Fruit fly (Drosophila melanogaster) whole organism, prepupa: ENCODE measurements around the gene CG32532.

ENCODE experiments used
- Blimp-1 ChIP-seq: fragments of 200-800 bp; sonication (Bioruptor generic); optimal IDR thresholded peaks from 3 replicates; lab custom pipeline; 2017; ENCODE audit warnings: missing biosample characterization, missing genetic modification characterization, mild to moderate bottlenecking, moderate library complexity, missing genetic modification reagents
- CG10669 ChIP-seq: fragments of 200-800 bp; sonication (Bioruptor generic); optimal IDR thresholded peaks from 3 replicates; lab custom pipeline; 2018; ENCODE audit warnings: missing biosample characterization, mild to moderate bottlenecking, missing genetic modification characterization, moderate library complexity
- CG11762 ChIP-seq: fragments of 200-800 bp; sonication (Bioruptor generic); optimal IDR thresholded peaks from 3 replicates; lab custom pipeline; 2016; ENCODE audit warnings: missing biosample characterization, missing genetic modification characterization; ENCODE audit not compliant: insufficient read depth
- CG1621 ChIP-seq: fragments of 200-800 bp; sonication (Bioruptor generic); optimal IDR thresholded peaks from 3 replicates; lab custom pipeline; 2018; ENCODE audit warnings: missing biosample characterization, mild to moderate bottlenecking, missing genetic modification characterization
- CG3032 ChIP-seq: fragments of 200-800 bp; optimal IDR thresholded peaks from 2 replicates; lab custom pipeline; 2019; ENCODE audit warnings: missing biosample characterization, mild to moderate bottlenecking, missing genetic modification characterization, moderate library complexity
- CG32006 ChIP-seq: fragments of 200-800 bp; sonication (Bioruptor generic); optimal IDR thresholded peaks from 3 replicates; lab custom pipeline; 2017; ENCODE audit warnings: missing biosample characterization, mild to moderate bottlenecking, missing genetic modification characterization
- CG6792 ChIP-seq: fragments of 200-800 bp; sonication (Bioruptor generic); optimal IDR thresholded peaks from 3 replicates; lab custom pipeline; 2016; ENCODE audit warnings: missing biosample characterization, missing genetic modification characterization
- CG6854 ChIP-seq: fragments of 200-800 bp; sonication (Bioruptor generic); optimal IDR thresholded peaks from 2 replicates; lab custom pipeline; 2017; ENCODE audit warnings: missing biosample characterization, mild to moderate bottlenecking, missing genetic modification characterization
- CG8119 ChIP-seq: fragments of 200-800 bp; sonication (Bioruptor generic); IDR thresholded peaks from 3 replicates; pipeline ENCODE4 v1.3.6; 2022; ENCODE audit warnings: missing biosample characterization, missing genetic modification characterization
- Eip78C ChIP-seq: fragments of 200-800 bp; sonication (Bioruptor generic); peaks from one replicate; lab custom pipeline; 2016; ENCODE audit warnings: missing biosample characterization, missing genetic modification characterization
- Eip93F ChIP-seq: fragments of 200-800 bp; sonication (Bioruptor generic); optimal IDR thresholded peaks from 2 replicates; lab custom pipeline; 2016; ENCODE audit warnings: missing biosample characterization, mild to moderate bottlenecking, missing genetic modification characterization
- Ets21C ChIP-seq: fragments of 200-800 bp; sonication (Bioruptor generic); optimal IDR thresholded peaks from 3 replicates; lab custom pipeline; 2016; ENCODE audit warnings: missing biosample characterization, missing genetic modification characterization
- Ets96B ChIP-seq: fragments of 200-800 bp; optimal IDR thresholded peaks from 2 replicates; lab custom pipeline; 2019; ENCODE audit warnings: missing biosample characterization, mild to moderate bottlenecking, missing genetic modification characterization, moderate library complexity
- Gug ChIP-seq: fragments of 200-800 bp; sonication (Bioruptor generic); IDR thresholded peaks from 2 replicates; pipeline ENCODE4 v1.3.6; 2022; ENCODE audit warnings: missing biosample characterization, missing genetic modification characterization
- Hr38 ChIP-seq: sonication (Bioruptor generic); optimal IDR thresholded peaks from 2 replicates; lab custom pipeline; 2016; ENCODE audit warnings: missing biosample characterization, missing genetic modification characterization
- Hr39 ChIP-seq: fragments of 200-800 bp; sonication (Bioruptor generic); optimal IDR thresholded peaks from 2 replicates; lab custom pipeline; 2016; ENCODE audit warnings: missing biosample characterization, missing genetic modification characterization
- Hr4 ChIP-seq: fragments of 200-800 bp; sonication (Bioruptor generic); optimal IDR thresholded peaks from 3 replicates; lab custom pipeline; 2016; ENCODE audit warnings: missing biosample characterization, missing genetic modification characterization
- OdsH ChIP-seq: fragments of 200-800 bp; sonication (Bioruptor generic); optimal IDR thresholded peaks from 3 replicates; lab custom pipeline; 2016; ENCODE audit warnings: missing biosample characterization, missing genetic modification characterization
- Sox14 ChIP-seq: fragments of 200-800 bp; sonication (Bioruptor generic); optimal IDR thresholded peaks from 3 replicates; lab custom pipeline; 2016; ENCODE audit warnings: missing biosample characterization, missing genetic modification characterization
- Sox15 ChIP-seq: fragments of 200-800 bp; sonication (Bioruptor generic); optimal IDR thresholded peaks from 3 replicates; lab custom pipeline; 2016; ENCODE audit warnings: missing biosample characterization, missing genetic modification characterization
- achi ChIP-seq: fragments of 200-800 bp; sonication (Bioruptor generic); optimal IDR thresholded peaks from 3 replicates; lab custom pipeline; 2016; ENCODE audit warnings: missing biosample characterization, missing genetic modification characterization
- acj6 ChIP-seq: fragments of 200-800 bp; sonication (Bioruptor generic); optimal IDR thresholded peaks from 3 replicates; lab custom pipeline; 2016; ENCODE audit warnings: missing biosample characterization, missing genetic modification characterization
- cyc ChIP-seq: fragments of 200-800 bp; sonication (Bioruptor generic); optimal IDR thresholded peaks from 3 replicates; lab custom pipeline; 2016; ENCODE audit warnings: missing biosample characterization, missing genetic modification characterization
- esn ChIP-seq: fragments of 200-800 bp; sonication (Bioruptor generic); optimal IDR thresholded peaks from 2 replicates; lab custom pipeline; 2016; ENCODE audit warnings: missing biosample characterization, mild to moderate bottlenecking, missing genetic modification characterization, moderate library complexity
- fkh ChIP-seq: fragments of 200-800 bp; sonication (Bioruptor generic); optimal IDR thresholded peaks from 3 replicates; lab custom pipeline; 2017; ENCODE audit warnings: missing biosample characterization, mild to moderate bottlenecking, missing genetic modification characterization, moderate library complexity
- net ChIP-seq: fragments of 200-800 bp; sonication (Bioruptor generic); optimal IDR thresholded peaks from 3 replicates; lab custom pipeline; 2016; ENCODE audit warnings: missing biosample characterization, missing genetic modification characterization
- ss ChIP-seq, 2 experiments: fragments of 200-800 bp; sonication (Bioruptor generic); optimal IDR thresholded peaks; 2 replicates in 1 of 2; 3 replicates in 1 of 2; lab custom pipeline; 2017 to 2018; ENCODE audit warnings: mild to moderate bottlenecking in 2 of 2, missing biosample characterization in 2 of 2, missing genetic modification characterization in 2 of 2, moderate library complexity in 1 of 2
- svp ChIP-seq: fragments of 200-800 bp; sonication (Bioruptor generic); peaks from one replicate; lab custom pipeline; 2016; ENCODE audit warnings: missing biosample characterization, missing genetic modification characterization

Gene CG32532

dm6 chrX:19582732-19583131 is 35.5 kb upstream of the CG32532 start:
- no peak for TF ChIP-seq achi (GFP tag; lab: Kevin White, UChicago)
- no peak for TF ChIP-seq esn (GFP tag; lab: Kevin White, UChicago)
- TF ChIP-seq cyc (GFP tag; lab: Kevin White, UChicago): no peak
- no peak for TF ChIP-seq Ets96B (tag; lab: Kevin White, UChicago)
- no peak for TF ChIP-seq CG6792 (GFP tag; lab: Kevin White, UChicago)
- TF ChIP-seq Hr39 (GFP tag; lab: Kevin White, UChicago): no peak
- no peak for TF ChIP-seq CG1621 (tag; lab: Kevin White, UChicago)
- TF ChIP-seq Sox15 (GFP tag; lab: Kevin White, UChicago): no peak
- TF ChIP-seq Ets21C: no peak
- no peak for TF ChIP-seq acj6 (GFP tag; lab: Kevin White, UChicago)
- TF ChIP-seq Blimp-1 (GFP tag; lab: Kevin White, UChicago): no peak
- TF ChIP-seq Sox14 (GFP tag; lab: Kevin White, UChicago): no peak
- no peak for TF ChIP-seq CG6854 (GFP tag; lab: Kevin White, UChicago)
- TF ChIP-seq CG8119 (GFP tag; lab: Robert Waterston, UW): no peak
- TF ChIP-seq OdsH: no peak
- TF ChIP-seq svp (GFP tag; lab: Kevin White, UChicago): no peak
- TF ChIP-seq CG11762 (GFP tag; lab: Kevin White, UChicago): no peak

- peak; percentile 4 for TF ChIP-seq net (GFP tag; lab: Kevin White, UChicago)
- peak; percentile 23 for TF ChIP-seq CG32006
- TF ChIP-seq Eip93F: no peak
- TF ChIP-seq CG3032 (tag; lab: Kevin White, UChicago): no peak
- TF ChIP-seq fkh: no peak
- TF ChIP-seq, all 60 proteins: peak for 2
Observed at dm6 chrX:19581881-19582280, 34.6 kb upstream of the CG32532 start, which contains the start of gene CG14218. CG14218 (minus strand) TSS chrX:19581981.

- TF ChIP-seq Hr39 (GFP tag; lab: Kevin White, UChicago) (peak; percentile 1), Eip78C (GFP tag; lab: Kevin White, UChicago) (peak; percentile 65), Gug (GFP tag; lab: Robert Waterston, UW) (no peak), Hr38 (GFP tag; lab: Kevin White, UChicago) (no peak), CG1621 (tag; lab: Kevin White, UChicago) (peak; percentile 32)
- TF ChIP-seq, all 60 proteins: peak for 3
Observed at dm6 chrX:19579648-19580301, 32.5 kb upstream of the CG32532 start, which contains the start of gene Tao. Tao (minus strand) TSS chrX:19579800.

dm6 chrX:19578908-19579647 is 31.8 kb upstream of the CG32532 start:
- peak; percentile 77 for TF ChIP-seq Eip78C (GFP tag; lab: Kevin White, UChicago)
- no peak for TF ChIP-seq CG10669 (GFP tag; lab: Kevin White, UChicago)
- TF ChIP-seq ss (GFP tag; optimal IDR thresholded peaks at IDR 0.05; lab: Kevin White, UChicago): peak in 1 of 2 experiments; percentile 29

dm6 chrX:19577940-19578632 is 30.8 kb upstream of the CG32532 start:
- TF ChIP-seq esn (GFP tag; lab: Kevin White, UChicago) (peak; percentile 10), Hr4 (GFP tag; lab: Kevin White, UChicago) (no peak), cyc (GFP tag; lab: Kevin White, UChicago) (peak; percentile 14)
